Worm (Caenorhabditis elegans) whole organism, L4/young adult: Measurements from ENCODE around the gene cku-80.

Source experiments
- W03F9.2 ChIP-seq: fragments of 150-350 bp; optimal IDR thresholded peaks from 2 replicates; lab custom pipeline; 2014; ENCODE audit warnings: missing biosample characterization, missing genetic modification characterization
- dao-5 ChIP-seq: sonication (generic microtip); optimal IDR thresholded peaks from 2 replicates; lab custom pipeline; 2016; ENCODE audit warnings: missing genotype, missing genetic modification characterization, moderate library complexity, missing compliant biosample characterization
- him-1 ChIP-seq: sonication (generic microtip); optimal IDR thresholded peaks from 2 replicates; lab custom pipeline; 2016; ENCODE audit warnings: missing genotype, missing genetic modification reagents, missing genetic modification characterization, missing compliant biosample characterization

The cku-80 gene

DNA sequence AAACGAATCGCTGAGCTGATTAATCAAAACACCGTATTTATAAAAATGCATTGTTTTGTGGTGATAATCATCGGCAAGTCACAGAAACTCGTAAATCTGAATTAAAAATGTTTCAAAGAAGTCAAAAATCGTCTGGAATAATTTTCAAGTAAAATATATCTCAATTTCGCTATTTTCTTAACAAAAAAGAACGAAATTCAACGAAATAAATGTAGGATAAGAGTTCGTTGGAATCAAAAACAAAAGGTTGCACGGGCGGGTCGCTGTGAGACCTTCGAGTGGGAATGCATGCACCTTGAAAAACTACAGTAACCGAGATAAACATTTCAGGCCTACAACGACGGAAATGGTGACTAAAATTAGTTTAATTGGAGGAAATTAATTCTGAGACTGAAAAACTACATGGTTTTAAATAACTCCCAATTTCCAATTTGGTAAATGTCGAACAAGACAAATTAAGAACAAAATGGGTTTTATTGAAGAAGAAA is 14.7 kb downstream of the cku-80 start, which contains the start of gene C28A5.1:
C28A5.1 (minus strand) TSS at position 51 of the 488 bp plus-strand sequence.
- TF ChIP-seq W03F9.2, result peak; percentile 52
- TF ChIP-seq him-1 (tag; lab: Kevin White, UChicago), result no peak

DNA sequence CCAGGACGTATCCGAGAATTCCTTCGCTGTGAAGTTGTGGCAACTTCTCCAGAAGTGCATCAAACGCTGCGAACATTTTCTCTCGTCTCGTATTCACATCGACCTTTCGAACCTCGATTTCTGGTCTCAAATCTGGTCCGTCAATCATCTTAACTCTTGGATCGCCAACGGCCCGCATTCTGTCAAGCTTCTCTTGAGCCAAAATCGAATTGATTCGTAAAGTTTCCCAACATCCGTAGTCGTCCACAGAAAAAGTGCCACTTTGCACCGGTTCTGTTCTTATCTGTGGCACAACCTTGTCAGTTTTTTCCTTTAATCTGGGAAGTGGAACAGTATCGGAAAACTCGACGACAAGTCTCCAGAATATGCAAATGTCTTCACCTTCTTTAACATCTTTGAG is 15.6 kb downstream of the cku-80 start:
- TF ChIP-seq W03F9.2, result no peak
- no peak for TF ChIP-seq dao-5
- no peak for TF ChIP-seq him-1 (tag; lab: Kevin White, UChicago)

DNA sequence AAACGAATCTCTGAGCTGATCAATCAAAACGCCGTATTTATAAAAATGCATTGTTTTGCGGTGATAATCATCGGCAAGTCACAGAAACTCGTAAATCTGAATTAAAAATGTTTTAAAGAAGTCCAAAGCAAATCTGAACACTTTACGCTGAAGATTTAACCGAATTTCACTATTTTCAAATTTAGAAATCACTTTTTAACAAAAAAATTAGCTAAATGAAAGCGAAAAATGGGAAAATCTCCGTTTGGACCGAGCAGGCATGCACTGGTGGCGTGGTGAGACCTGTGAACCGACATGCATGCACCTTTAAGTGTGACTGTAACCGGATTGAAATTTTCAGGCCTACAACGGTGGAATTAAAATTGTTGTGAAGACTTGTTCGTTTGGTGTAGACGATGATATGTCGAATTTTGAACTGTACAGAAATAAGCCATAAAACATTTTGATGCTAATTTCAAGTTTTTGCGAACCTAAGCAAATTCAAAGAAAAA is 19.9 kb downstream of the cku-80 start, which contains the start of gene C28A5.2:
C28A5.2 (minus strand) TSS at position 51 of the 491 bp plus-strand sequence.
- no peak for TF ChIP-seq W03F9.2
- TF ChIP-seq him-1 (tag; lab: Kevin White, UChicago), result no peak
- no peak for TF ChIP-seq dao-5

DNA sequence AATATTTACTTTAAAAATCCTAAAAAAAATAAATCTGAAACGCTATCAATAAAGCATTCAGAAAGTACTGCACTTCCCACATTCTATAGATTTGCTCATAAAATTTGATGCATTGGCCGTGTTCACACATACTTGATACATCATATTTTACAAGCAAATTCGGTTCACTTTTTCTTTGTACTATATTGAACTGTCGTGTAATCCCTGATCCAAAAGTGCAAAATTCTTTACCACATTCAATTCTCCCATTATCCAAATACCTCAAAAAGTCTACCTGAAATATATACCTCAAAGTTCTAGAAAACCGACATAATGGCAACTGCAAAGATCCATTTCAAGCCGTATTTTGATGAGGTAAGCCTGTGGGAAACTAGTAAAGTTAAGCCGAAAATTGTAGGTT is 22.1 kb downstream of the cku-80 start, which contains the start of gene nex-3:
nex-3 (plus strand) TSS at position 301 of the 400 bp plus-strand sequence.
- TF ChIP-seq dao-5 (no peak), him-1 (tag; lab: Kevin White, UChicago) (no peak), W03F9.2 (no peak)

DNA sequence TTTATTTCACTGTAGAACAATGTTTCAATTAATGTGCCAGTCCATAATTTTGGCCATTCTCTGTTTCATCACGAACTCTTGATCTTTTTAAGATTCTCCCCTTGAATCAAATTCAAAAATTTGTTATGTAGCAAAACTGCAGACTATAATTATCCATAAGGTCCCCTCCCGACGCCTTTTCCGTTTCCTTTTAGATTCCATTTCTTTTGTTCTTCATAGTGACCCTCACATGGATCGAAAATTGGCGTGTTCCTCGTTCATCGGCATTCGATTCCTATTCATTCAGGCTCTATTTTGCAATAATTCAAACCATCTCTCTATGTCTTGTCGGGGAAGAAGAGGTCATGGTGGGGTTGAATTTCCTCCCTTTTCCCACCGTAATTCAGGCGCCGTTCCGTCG is 24.8 kb downstream of the cku-80 start:
- no peak for TF ChIP-seq dao-5
- TF ChIP-seq W03F9.2, result no peak
- TF ChIP-seq him-1 (tag; lab: Kevin White, UChicago), result no peak

DNA sequence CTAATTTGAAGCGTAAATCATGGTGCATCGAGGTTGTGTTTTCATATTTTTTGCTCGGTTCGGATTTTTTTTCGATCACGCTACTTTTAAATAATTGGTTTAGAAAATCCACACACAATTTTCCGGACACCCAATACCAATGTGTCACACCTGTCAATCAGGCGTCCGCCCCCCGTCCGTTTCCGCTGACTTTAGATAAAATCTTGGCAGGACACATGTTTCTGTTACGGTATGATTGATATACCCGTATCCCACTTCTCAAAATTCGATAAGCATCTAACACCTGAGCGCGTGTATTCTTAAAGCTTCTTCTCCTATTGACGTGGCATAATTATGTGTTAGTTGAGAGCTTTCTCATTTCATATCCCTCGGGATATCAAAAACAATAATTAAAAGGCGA is 28.4 kb downstream of the cku-80 start:
- no peak for TF ChIP-seq him-1 (tag; lab: Kevin White, UChicago)
- no peak for TF ChIP-seq dao-5
- TF ChIP-seq W03F9.2, result no peak

DNA sequence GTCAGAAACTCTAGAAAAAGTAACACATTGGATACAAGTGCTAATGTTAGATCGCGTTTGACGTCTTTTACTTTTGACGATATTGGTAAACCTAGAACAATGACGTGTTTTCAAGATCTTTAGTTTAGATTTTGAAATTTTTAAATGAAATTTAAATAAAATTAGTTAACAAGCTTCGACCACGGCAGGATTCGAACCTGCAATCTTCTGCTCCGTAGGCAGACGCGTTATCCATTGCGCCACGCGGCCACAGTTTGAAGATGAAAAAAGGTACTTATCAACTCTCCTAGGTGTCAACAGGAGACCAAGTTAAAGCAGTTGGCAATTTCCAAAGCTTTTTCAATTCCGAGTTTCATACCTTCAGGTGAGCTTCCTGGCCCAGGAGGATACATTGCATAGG is 29.7 kb downstream of the cku-80 start:
- TF ChIP-seq dao-5 (peak; percentile 34), him-1 (tag; lab: Kevin White, UChicago) (no peak), W03F9.2 (peak; percentile 15)

DNA sequence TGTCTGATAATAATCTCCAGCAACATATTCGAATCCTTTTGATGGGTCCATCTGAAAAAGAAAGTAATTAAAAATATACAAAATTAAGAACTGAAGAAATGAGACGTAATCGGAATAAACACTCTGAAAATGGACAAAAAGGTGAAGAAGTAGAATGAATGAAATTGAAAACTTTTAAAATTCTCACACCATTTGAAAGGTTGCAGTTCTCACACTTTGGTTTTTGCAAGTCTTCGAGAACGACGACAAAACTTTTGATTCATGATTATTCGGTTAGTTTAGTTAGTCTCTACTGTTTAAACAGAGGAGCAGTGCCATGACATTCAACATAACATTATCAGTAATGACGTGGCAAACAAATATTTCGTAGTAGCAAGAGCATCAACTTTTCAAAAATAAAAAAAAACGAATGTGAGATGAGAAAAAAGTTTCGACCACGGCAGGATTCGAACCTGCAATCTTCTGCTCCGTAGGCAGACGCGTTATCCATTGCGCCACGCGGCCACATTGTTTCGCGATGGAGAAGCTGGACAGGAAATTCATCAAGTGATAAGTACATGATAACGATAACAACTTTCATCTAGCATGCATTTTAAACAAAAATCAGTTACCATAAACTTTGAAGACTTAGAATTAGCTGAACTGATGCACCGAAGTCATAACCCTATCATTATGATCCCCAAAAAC is 30.4 kb downstream of the cku-80 start, which contains the start of gene ceh-43:
ceh-43 (minus strand) TSS at position 51 of the 687 bp plus-strand sequence.
- TF ChIP-seq dao-5, result no peak
- no peak for TF ChIP-seq him-1 (tag; lab: Kevin White, UChicago)

DNA sequence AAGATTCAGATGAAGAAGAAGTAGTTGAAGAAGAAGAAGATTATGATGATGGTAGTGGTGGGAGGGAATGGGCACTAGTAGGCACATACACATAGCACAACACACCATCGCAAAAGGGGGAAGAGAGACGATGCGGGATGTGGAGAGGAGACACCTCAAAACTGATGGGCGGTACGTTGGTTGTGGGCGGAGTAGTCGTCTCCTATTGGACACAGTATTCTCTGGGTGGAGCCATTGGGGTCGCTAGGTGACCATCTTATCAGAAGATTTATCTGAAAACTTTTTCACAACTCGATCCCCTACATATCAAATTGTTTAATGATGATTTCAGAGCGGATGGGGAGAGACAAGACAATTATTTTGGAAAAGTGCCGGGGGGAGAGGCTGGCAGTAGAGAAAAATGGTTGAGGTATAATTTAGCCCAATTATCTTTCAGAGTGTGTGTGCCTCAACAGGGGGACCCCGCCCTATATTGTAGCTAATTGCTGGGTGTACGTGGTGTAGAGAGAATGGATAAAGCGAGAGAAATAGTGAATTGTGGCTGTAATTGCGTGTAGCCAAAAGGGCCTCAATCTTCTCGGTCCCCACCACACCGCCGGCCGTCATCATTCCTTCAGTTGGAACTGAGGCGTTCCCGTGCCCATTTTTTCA is 31.2 kb downstream of the cku-80 start:
- no peak for TF ChIP-seq W03F9.2
- TF ChIP-seq dao-5, result no peak
- no peak for TF ChIP-seq him-1 (tag; lab: Kevin White, UChicago)

DNA sequence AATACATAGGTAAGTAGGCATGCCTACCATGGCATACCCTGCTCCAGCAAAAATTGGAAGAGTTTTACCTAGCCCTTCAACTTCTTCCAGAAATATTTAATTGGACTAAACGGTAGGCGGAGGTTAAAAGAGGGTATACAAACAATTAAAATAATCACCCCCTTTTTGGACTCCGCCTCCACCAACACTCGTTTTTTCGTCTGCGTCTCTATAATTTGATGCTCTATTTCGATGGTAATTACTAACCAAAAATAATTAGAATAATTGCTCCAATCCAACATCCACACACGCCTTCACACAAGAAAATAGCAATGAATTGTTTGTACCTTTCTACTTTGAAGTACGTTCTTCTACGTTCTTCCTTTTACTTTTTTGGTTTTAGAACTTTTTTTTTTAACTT is 33.1 kb downstream of the cku-80 start:
- TF ChIP-seq W03F9.2 (no peak), dao-5 (no peak), him-1 (tag; lab: Kevin White, UChicago) (no peak)

DNA sequence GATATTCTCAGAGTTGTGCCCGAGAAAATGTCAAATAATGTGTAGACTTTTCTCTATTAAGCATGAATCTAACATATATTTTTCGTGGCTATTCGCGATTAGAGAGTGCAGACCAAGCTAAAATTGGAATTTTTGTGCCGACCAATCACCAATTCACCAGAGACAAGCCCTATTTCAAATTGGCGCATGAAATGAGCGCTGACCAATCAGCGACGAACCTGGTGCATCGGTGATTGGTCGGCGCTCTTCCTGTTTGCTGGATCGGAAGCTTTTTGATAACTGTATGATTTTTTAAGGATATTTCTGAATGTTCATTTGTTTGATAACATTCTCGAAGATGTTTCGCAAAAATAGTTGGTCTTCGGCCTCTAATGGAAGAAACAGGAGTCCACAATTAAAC is 33.7 kb downstream of the cku-80 start:
- no peak for TF ChIP-seq W03F9.2
- TF ChIP-seq him-1 (tag; lab: Kevin White, UChicago), result no peak
- TF ChIP-seq dao-5, result no peak

DNA sequence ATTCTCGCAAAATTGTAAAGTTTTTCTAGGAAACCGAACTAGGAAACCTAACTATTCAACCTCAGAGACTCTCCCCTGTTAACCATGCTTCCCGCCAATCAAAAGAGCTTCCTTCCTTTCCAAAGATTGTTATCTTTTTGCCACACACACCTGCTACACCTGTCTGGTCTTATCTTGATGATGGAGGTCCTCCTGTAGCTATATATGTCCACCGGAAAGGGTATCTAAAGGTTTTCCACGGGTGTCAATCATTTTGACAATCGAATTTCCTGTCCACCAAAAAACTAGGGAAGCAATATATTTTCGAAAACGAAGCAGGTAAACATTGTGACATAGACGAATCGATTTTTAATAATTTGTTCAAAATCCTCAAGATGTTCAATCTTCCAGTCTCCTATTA is 34.1 kb downstream of the cku-80 start:
- TF ChIP-seq him-1 (tag; lab: Kevin White, UChicago), result no peak
- no peak for TF ChIP-seq dao-5
- no peak for TF ChIP-seq W03F9.2

DNA sequence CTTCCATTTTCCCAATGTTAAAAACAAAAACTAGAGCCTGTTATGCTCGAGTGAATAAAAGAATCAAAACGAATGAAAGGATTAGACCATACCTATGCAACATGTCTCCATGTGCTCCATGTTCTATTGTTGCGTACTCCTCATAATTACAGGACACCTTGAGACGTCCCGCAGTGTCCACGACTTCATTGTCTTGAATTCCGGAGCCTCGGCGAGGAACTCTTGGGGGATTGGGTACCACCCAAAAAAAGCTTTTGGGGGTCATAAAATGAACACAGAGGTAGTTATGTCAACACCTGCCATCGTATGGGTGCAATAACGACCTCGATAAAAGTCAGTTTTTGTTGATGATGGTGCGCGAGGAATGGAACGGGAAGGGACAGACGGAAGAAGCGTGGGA is 35.3 kb downstream of the cku-80 start:
- TF ChIP-seq dao-5 (no peak), W03F9.2 (no peak), him-1 (tag; lab: Kevin White, UChicago) (no peak)

DNA sequence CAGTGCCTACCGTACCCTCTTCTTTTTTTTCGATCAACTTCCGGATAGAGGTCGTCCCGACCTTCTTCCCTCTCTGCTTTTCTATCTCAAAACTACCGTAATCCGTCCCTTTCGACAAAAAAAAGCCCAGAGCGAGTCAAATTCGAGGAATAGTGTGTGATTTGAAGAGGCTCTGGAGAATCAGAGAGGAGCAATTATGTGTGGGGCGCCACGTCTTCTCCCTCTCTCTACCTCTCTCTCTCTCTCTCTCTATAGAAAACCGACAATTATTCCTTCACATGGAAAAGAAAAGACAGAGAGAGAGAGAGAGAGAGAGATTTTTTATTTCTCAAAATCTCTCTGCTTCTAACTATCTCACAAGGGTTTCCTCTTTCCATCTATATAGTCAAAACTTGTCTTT is 36.9 kb downstream of the cku-80 start:
- TF ChIP-seq W03F9.2 (no peak), him-1 (tag; lab: Kevin White, UChicago) (no peak), dao-5 (no peak)

DNA sequence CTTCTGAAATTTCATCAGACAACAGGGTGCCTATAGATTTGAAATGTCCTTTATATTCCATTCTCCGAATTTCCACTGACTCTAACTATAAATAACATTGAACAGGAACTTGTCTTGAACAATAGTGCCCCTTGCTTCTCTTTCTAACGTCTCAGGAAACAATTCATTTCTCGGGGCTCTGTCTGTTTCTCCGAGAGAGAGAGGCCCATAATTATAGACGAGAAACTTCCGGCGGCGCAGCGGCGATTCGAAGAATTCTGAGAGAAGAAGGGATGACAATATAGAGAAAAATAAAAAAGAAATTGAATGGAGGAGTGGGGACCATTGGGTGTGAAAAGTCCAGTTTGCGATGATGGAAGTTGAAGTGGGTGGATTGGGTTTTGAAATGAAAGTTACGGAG is 40.6 kb downstream of the cku-80 start:
- TF ChIP-seq dao-5, result no peak
- TF ChIP-seq him-1 (tag; lab: Kevin White, UChicago), result no peak
- no peak for TF ChIP-seq W03F9.2
